Worm (Caenorhabditis elegans) whole organism, young adult: ENCODE results near the gene srw-62.

ENCODE experiments used
- C06A6.2 ChIP-seq: fragments of 200-800 bp; sonication (Bioruptor generic); conservative IDR thresholded peaks from 2 replicates; pipeline ENCODE4 v1.3.6; 2022; ENCODE audit warnings: missing genetic modification characterization, missing compliant biosample characterization
- C17E4.6 ChIP-seq: fragments of 200-800 bp; sonication (Bioruptor generic); IDR thresholded peaks from 2 replicates; pipeline ENCODE4 v1.3.6; 2022; ENCODE audit warnings: missing genetic modification reagents, missing genetic modification characterization, missing compliant biosample characterization
- D2030.7 ChIP-seq: fragments of 200-800 bp; sonication (Bioruptor generic); IDR thresholded peaks from 2 replicates; pipeline ENCODE4 v1.3.6; 2022; ENCODE audit warnings: missing genetic modification reagents, missing genetic modification characterization, missing compliant biosample characterization
- F57C9.4 ChIP-seq: sonication (generic microtip); optimal IDR thresholded peaks from 2 replicates; lab custom pipeline; 2017; ENCODE audit warnings: mild to moderate bottlenecking, missing genetic modification characterization, missing compliant biosample characterization
- K12H6.12 ChIP-seq: fragments of 200-800 bp; sonication (Bioruptor generic); optimal IDR thresholded peaks from 2 replicates; lab custom pipeline; 2018; ENCODE audit warnings: mild to moderate bottlenecking, missing genetic modification characterization, missing compliant biosample characterization
- T07F8.4 ChIP-seq: sonication (generic microtip); optimal IDR thresholded peaks from 2 replicates; lab custom pipeline; 2016; ENCODE audit warnings: mild to moderate bottlenecking, missing genetic modification characterization, moderate library complexity, missing compliant biosample characterization
- akir-1 ChIP-seq: fragments of 200-800 bp; sonication (Bioruptor generic); optimal IDR thresholded peaks from 2 replicates; lab custom pipeline; 2018; ENCODE audit warnings: mild to moderate bottlenecking, missing genetic modification characterization, moderate library complexity, missing compliant biosample characterization
- ccch-3 ChIP-seq: fragments of 200-800 bp; sonication (Bioruptor generic); optimal IDR thresholded peaks from 2 replicates; lab custom pipeline; 2018; ENCODE audit warnings: mild to moderate bottlenecking, missing genetic modification characterization, missing compliant biosample characterization
- ceh-27 ChIP-seq: fragments of 200-800 bp; sonication (Bioruptor generic); optimal IDR thresholded peaks from 2 replicates; lab custom pipeline; 2018; ENCODE audit warnings: mild to moderate bottlenecking, missing genetic modification characterization, moderate library complexity, missing compliant biosample characterization
- dox-1 ChIP-seq: fragments of 200-800 bp; sonication (Bioruptor generic); IDR thresholded peaks from 2 replicates; pipeline ENCODE4 v1.3.6; 2022; ENCODE audit warnings: missing genetic modification reagents, missing genetic modification characterization, missing compliant biosample characterization
- egl-18 ChIP-seq: fragments of 200-800 bp; sonication (Bioruptor generic); IDR thresholded peaks from 2 replicates; pipeline ENCODE4 v1.3.6; 2022; ENCODE audit warnings: missing genetic modification reagents, missing genetic modification characterization, missing compliant biosample characterization
- egrh-3 ChIP-seq: fragments of 200-800 bp; sonication (Bioruptor generic); IDR thresholded peaks from 2 replicates; pipeline ENCODE4 v1.3.6; 2022; ENCODE audit warnings: missing genetic modification reagents, missing genetic modification characterization, missing compliant biosample characterization
- hlh-26 ChIP-seq: fragments of 200-800 bp; sonication (Bioruptor generic); conservative IDR thresholded peaks from 2 replicates; pipeline ENCODE4 v1.3.6; 2022; ENCODE audit warnings: missing genetic modification reagents, missing genetic modification characterization, missing compliant biosample characterization
- hmg-1.2 ChIP-seq: fragments of 200-800 bp; sonication (Bioruptor generic); IDR thresholded peaks from 2 replicates; pipeline ENCODE4 v1.3.6; 2022; ENCODE audit warnings: missing genetic modification reagents, missing genetic modification characterization, missing compliant biosample characterization
- lin-26 ChIP-seq: fragments of 200-800 bp; sonication (Bioruptor generic); IDR thresholded peaks from 2 replicates; pipeline ENCODE4 v1.3.6; 2022; ENCODE audit warnings: missing genetic modification reagents, missing genetic modification characterization, missing compliant biosample characterization
- lin-35 ChIP-seq, 3 experiments: fragments of 150-350 bp in 2 of 3; sonication (generic microtip) in 1 of 3; optimal IDR thresholded peaks; 2 replicates each; lab custom pipeline; 2014 to 2018; ENCODE audit warnings: missing biosample characterization in 3 of 3, missing genetic modification characterization in 3 of 3, missing genetic modification reagents in 3 of 3
- lin-40 ChIP-seq: sonication (generic microtip); optimal IDR thresholded peaks from 2 replicates; lab custom pipeline; 2016; ENCODE audit warnings: missing genetic modification characterization, mild to moderate bottlenecking, missing compliant biosample characterization, missing genotype, missing genetic modification reagents
- lir-1 ChIP-seq: fragments of 200-800 bp; sonication (Bioruptor generic); conservative IDR thresholded peaks from 2 replicates; pipeline ENCODE4 v1.3.6; 2022; ENCODE audit warnings: missing genetic modification reagents, missing genetic modification characterization, missing compliant biosample characterization
- mes-4 ChIP-seq: sonication (generic microtip); optimal IDR thresholded peaks from 2 replicates; lab custom pipeline; 2016; ENCODE audit warnings: missing genotype, missing genetic modification characterization, missing compliant biosample characterization
- nfya-1 ChIP-seq: sonication (generic microtip); optimal IDR thresholded peaks from 2 replicates; lab custom pipeline; 2017; ENCODE audit warnings: antibody characterized with exemption, missing compliant biosample characterization, missing genetic modification characterization, borderline replicate concordance; ENCODE audit not compliant: insufficient read depth
- nfyb-1 ChIP-seq: fragments of 200-800 bp; sonication (Bioruptor generic); IDR thresholded peaks from 2 replicates; pipeline ENCODE4 v1.3.6; 2022; ENCODE audit warnings: missing genetic modification reagents, missing genetic modification characterization, missing compliant biosample characterization
- nhr-120 ChIP-seq: fragments of 200-800 bp; sonication (Bioruptor generic); IDR thresholded peaks from 2 replicates; pipeline ENCODE4 v1.3.6; 2022; ENCODE audit warnings: missing genetic modification characterization, missing compliant biosample characterization
- nhr-27 ChIP-seq: fragments of 200-800 bp; sonication (Bioruptor generic); optimal IDR thresholded peaks from 2 replicates; lab custom pipeline; 2018; ENCODE audit warnings: mild to moderate bottlenecking, missing genetic modification characterization, moderate library complexity, missing compliant biosample characterization
- nhr-80 ChIP-seq: sonication (generic microtip); optimal IDR thresholded peaks from 2 replicates; lab custom pipeline; 2016; ENCODE audit warnings: missing genetic modification characterization, missing compliant biosample characterization
- rec-8 ChIP-seq, 2 experiments: sonication (generic microtip); optimal IDR thresholded peaks; 2 replicates each; lab custom pipeline; 2016; ENCODE audit warnings: mild to moderate bottlenecking in 2 of 2, missing genetic modification characterization in 2 of 2, missing genetic modification reagents in 2 of 2, missing genotype in 2 of 2, missing biosample characterization in 1 of 2, missing compliant biosample characterization in 1 of 2, moderate library complexity in 1 of 2
- snpc-4 ChIP-seq, 5 experiments: fragments of 150-350 bp in 1 of 5; sonication (generic microtip) in 4 of 5; optimal IDR thresholded peaks; 2 replicates each; lab custom pipeline; 2014 to 2018; ENCODE audit warnings: missing genetic modification characterization in 5 of 5, missing biosample characterization in 3 of 5, antibody characterized with exemption in 2 of 5, mild to moderate bottlenecking in 2 of 5, missing compliant biosample characterization in 2 of 5, missing genotype in 2 of 5, moderate library complexity in 2 of 5, missing genetic modification reagents in 1 of 5
- somi-1 ChIP-seq: fragments of 200-800 bp; sonication (Bioruptor generic); optimal IDR thresholded peaks from 2 replicates; lab custom pipeline; 2018; ENCODE audit warnings: mild to moderate bottlenecking, missing genetic modification characterization, missing compliant biosample characterization
- unc-130 ChIP-seq: sonication (generic microtip); optimal IDR thresholded peaks from 2 replicates; lab custom pipeline; 2016; ENCODE audit warnings: missing genetic modification reagents, missing genetic modification characterization, missing compliant biosample characterization
- zim-3 ChIP-seq: sonication (generic microtip); optimal IDR thresholded peaks from 2 replicates; lab custom pipeline; 2017; ENCODE audit warnings: mild to moderate bottlenecking, missing genetic modification characterization, moderate library complexity, missing compliant biosample characterization
- ztf-26 ChIP-seq: sonication (generic microtip); optimal IDR thresholded peaks from 2 replicates; lab custom pipeline; 2017; ENCODE audit warnings: missing genetic modification characterization, missing compliant biosample characterization
- ztf-6 ChIP-seq: fragments of 200-800 bp; sonication (Bioruptor generic); IDR thresholded peaks from 2 replicates; pipeline ENCODE4 v1.3.6; 2022; ENCODE audit warnings: missing genetic modification reagents, missing genetic modification characterization, missing compliant biosample characterization

Gene srw-62

DNA sequence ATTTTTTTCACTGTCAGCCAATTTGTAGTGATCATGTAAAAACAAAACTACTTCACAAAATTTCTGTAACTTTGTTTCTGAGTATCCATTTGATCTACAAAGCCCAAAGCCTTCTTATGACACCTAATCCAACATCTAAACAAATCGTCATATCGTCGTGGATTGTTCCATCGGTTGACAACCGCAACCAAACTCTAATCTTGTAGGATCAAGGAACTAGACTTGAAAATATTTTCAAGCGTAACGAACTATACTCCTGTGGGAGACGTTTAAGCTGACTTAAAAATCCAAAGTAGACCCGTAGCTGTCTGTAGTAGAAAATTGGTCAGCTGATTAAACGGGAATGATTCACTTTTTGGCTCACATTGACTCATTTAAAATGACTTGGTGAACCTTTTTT is 4.4 kb downstream of the srw-62 start:
- TF ChIP-seq ceh-27 (GFP tag; lab: Kevin White, UChicago) = no peak
- TF ChIP-seq nhr-27 (tag; lab: Kevin White, UChicago) = no peak
- TF ChIP-seq dox-1 (GFP tag; lab: Robert Waterston, UW) = no peak
- TF ChIP-seq rec-8 (tag; optimal IDR thresholded peaks at IDR 0.05; lab: Kevin White, UChicago) = no peak
- TF ChIP-seq ccch-3 (GFP tag; lab: Kevin White, UChicago) = no peak
- TF ChIP-seq nhr-80 = no peak
- TF ChIP-seq D2030.7 (GFP tag; lab: Robert Waterston, UW) = no peak
- TF ChIP-seq unc-130 (GFP tag; lab: Kevin White, UChicago) = no peak
- TF ChIP-seq mes-4 (tag; lab: Kevin White, UChicago) = no peak
- TF ChIP-seq C06A6.2 = no peak
- no peak for TF ChIP-seq nfya-1 (tag; lab: Kevin White, UChicago)

DNA sequence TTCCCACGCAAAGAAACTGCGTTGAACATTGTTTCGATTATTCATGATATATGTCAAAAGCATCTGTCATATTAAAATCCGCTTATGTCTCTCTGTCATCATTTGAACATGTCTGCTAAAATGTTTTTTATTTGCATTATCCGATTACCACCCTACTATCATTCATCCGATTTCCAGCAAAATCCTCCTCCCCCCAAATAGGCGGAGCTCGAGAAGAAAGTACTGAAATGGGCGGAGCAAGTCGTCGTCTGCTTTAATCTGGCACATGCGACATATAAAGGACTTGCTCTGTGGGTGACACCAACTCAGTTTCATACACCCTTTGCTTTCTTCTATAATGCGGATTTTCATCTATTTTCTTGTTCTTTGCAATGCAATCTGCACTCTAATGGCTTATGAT is 6.8 kb downstream of the srw-62 start, which contains the start of gene T09A5.14:
Gene T09A5.14, plus strand, starts transcription at position 301 of the 400 bp plus-strand sequence.
- TF ChIP-seq dox-1 (GFP tag; lab: Robert Waterston, UW) = no peak
- no peak for TF ChIP-seq somi-1 (GFP tag; lab: Kevin White, UChicago)
- no peak for TF ChIP-seq akir-1 (GFP tag; lab: Kevin White, UChicago)
- TF ChIP-seq, all 124 proteins: peak for 0

DNA sequence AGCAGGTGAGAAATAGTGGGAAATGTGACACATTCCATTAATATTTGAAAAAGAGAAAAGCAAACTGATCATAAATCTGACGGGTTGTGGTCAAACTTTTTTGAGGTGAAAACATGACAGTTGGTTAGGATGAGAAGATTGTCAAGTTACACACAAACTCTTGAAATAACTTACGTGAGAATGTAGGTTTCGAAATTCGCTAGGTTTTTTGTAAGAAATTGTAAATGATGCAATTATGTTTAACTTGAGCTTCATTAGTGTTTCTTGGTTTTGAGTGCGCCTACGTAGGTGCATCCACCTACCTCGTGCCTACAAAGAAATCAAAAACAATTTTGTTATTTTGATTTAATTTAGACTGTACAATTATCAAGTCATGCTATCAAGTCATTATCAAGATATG is 10.1 kb downstream of the srw-62 start, which contains the start of gene cex-2:
Gene cex-2, minus strand, starts transcription at position 101 of the 400 bp plus-strand sequence.
- TF ChIP-seq hlh-26 (no peak), egl-18 (GFP tag; lab: Robert Waterston, UW) (no peak), zim-3 (tag; lab: Kevin White, UChicago) (no peak), ztf-26 (no peak), lin-26 (no peak), nhr-120 (no peak), snpc-4 (GFP tag; optimal IDR thresholded peaks at IDR 0.05; lab: Kevin White, UChicago) (no peak), snpc-4 (tag; optimal IDR thresholded peaks at IDR 0.05; lab: Kevin White, UChicago) (no peak), T07F8.4 (tag; lab: Kevin White, UChicago) (no peak), egrh-3 (GFP tag; lab: Robert Waterston, UW) (no peak), lin-35 (GFP tag; optimal IDR thresholded peaks at IDR 0.05; lab: Kevin White, UChicago) (no peak), ztf-6 (GFP tag; lab: Robert Waterston, UW) (no peak), D2030.7 (GFP tag; lab: Robert Waterston, UW) (no peak), lin-40 (tag; lab: Kevin White, UChicago) (no peak), C17E4.6 (GFP tag; lab: Robert Waterston, UW) (no peak)

DNA sequence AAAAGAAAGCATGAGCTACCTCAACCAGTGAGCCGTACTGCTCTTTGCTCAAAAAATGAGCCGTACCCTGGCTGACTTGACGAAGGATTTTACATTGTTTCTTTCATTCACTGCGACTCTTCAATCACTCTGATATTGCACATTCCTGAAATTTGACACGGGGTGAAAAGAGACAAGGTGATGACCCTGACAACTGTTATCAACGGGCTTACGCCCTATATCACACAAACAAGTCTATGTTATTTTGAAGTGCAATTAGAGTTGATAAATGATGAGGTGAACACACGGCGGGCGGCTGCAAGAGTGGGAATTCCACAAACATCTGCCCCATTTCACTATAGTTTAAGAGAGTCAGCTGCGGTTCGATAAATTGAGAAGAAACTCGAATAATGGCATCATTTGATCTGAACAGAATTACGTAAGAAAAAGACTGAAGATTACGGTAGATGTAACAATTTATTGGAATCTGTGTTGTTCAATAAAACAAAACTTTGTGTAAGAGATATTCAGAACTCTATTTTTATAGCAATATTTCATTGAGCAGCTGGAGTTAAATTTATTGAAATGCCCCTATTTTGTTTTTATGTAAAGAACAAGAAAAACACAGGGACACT is 11.5 kb downstream of the srw-62 start:
- no peak for TF ChIP-seq lir-1 (GFP tag; lab: Robert Waterston, UW)
- TF ChIP-seq nfyb-1 (GFP tag; lab: Robert Waterston, UW) = 0 out of 2 replicates have a peak, but pooled peaks have one; percentile 7
- TF ChIP-seq K12H6.12 (tag; lab: Kevin White, UChicago) = peak; percentile 61
- peak; percentile 40 for TF ChIP-seq somi-1 (GFP tag; lab: Kevin White, UChicago)

DNA sequence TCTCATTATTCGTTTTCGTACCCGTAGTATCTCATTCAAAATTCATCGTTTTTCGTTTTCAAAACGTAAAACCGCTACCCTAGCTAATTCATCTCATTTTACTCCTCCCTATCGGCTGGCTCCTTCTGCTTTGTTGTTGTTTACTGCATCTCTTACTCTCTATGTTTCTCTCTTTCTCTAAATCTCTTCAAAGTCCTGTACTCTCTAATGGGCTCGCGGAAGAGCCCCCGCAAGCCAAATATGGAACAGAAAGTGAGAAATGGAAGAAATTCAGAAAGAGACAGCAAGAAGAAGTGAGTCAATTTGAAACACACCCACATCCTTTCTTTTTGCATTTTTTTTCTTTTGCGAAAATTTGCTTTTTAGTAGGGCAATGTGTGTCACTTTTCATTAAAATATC is 13.5 kb downstream of the srw-62 start:
- TF ChIP-seq F57C9.4 (tag; lab: Kevin White, UChicago) (no peak), hmg-1.2 (GFP tag; lab: Robert Waterston, UW) (peak; percentile 76)
